Worm (Caenorhabditis elegans) whole organism, L4 larva: Measurements from ENCODE around the gene bus-8A.

Experiments used
- D1046.2 ChIP-seq: fragments of 200-800 bp; sonication (Bioruptor generic); IDR thresholded peaks from 2 replicates; pipeline ENCODE4 v1.3.6; 2022; ENCODE audit warnings: missing genetic modification characterization, missing compliant biosample characterization
- F26F4.8 ChIP-seq: fragments of 200-800 bp; sonication (Bioruptor generic); conservative IDR thresholded peaks from 2 replicates; pipeline ENCODE4 v1.3.6; 2022; ENCODE audit warnings: missing genetic modification characterization, missing compliant biosample characterization
- F37D6.2 ChIP-seq: sonication (generic microtip); optimal IDR thresholded peaks from 2 replicates; lab custom pipeline; 2016; ENCODE audit warnings: mild to moderate bottlenecking, missing genetic modification characterization, missing compliant biosample characterization
- F49E8.2 ChIP-seq: sonication (generic microtip); optimal IDR thresholded peaks from 2 replicates; lab custom pipeline; 2016; ENCODE audit warnings: missing compliant biosample characterization, mild to moderate bottlenecking, missing genetic modification characterization, borderline replicate concordance
- R02D3.7 ChIP-seq: fragments of 150-350 bp; sonication (generic microtip); optimal IDR thresholded peaks from 3 replicates; lab custom pipeline; 2014; ENCODE audit warnings: missing biosample characterization, missing genetic modification characterization
- T20F7.1 ChIP-seq: fragments of 200-800 bp; sonication (Bioruptor generic); optimal IDR thresholded peaks from 2 replicates; lab custom pipeline; 2018; ENCODE audit warnings: mild to moderate bottlenecking, missing genetic modification characterization, missing compliant biosample characterization
- ama-1 ChIP-seq: fragments of 150-350 bp; optimal IDR thresholded peaks from 2 replicates; lab custom pipeline; 2014; ENCODE audit warnings: inconsistent platforms, mixed read lengths
- arid-1 ChIP-seq: fragments of 200-800 bp; sonication (Bioruptor generic); conservative IDR thresholded peaks from 2 replicates; pipeline ENCODE4 v1.3.6; 2022; ENCODE audit warnings: missing genetic modification reagents, missing genetic modification characterization, missing compliant biosample characterization
- ceh-44 ChIP-seq: fragments of 200-800 bp; sonication (Bioruptor generic); IDR thresholded peaks from 2 replicates; pipeline ENCODE4 v1.3.6; 2022; ENCODE audit warnings: missing genetic modification reagents, missing genetic modification characterization, missing compliant biosample characterization
- daf-12 ChIP-seq: fragments of 150-350 bp; optimal IDR thresholded peaks from 2 replicates; lab custom pipeline; 2014; ENCODE audit warnings: missing biosample characterization, missing genetic modification reagents, missing genetic modification characterization
- daf-16 ChIP-seq, 3 experiments: sonication (generic microtip); optimal IDR thresholded peaks; 2 replicates each; lab custom pipeline; 2016 to 2017; ENCODE audit warnings: missing genetic modification characterization in 3 of 3, missing genetic modification reagents in 3 of 3, mild to moderate bottlenecking in 2 of 3, missing compliant biosample characterization in 2 of 3, missing biosample characterization in 1 of 3, moderate library complexity in 1 of 3
- daf-19 ChIP-seq: fragments of 200-800 bp; sonication (Bioruptor generic); conservative IDR thresholded peaks from 2 replicates; pipeline ENCODE4 v1.3.6; 2022; ENCODE audit warnings: missing genetic modification characterization, missing compliant biosample characterization
- daf-8 ChIP-seq: fragments of 200-800 bp; sonication (Bioruptor generic); IDR thresholded peaks from 2 replicates; pipeline ENCODE4 v1.3.6; 2022; ENCODE audit warnings: missing genetic modification characterization, missing compliant biosample characterization
- dmd-6 ChIP-seq: fragments of 200-800 bp; sonication (Bioruptor generic); IDR thresholded peaks from 2 replicates; pipeline ENCODE4 v1.3.6; 2022; ENCODE audit warnings: missing genetic modification reagents, missing genetic modification characterization, missing compliant biosample characterization
- dmd-8 ChIP-seq: fragments of 200-800 bp; sonication (Bioruptor generic); IDR thresholded peaks from 2 replicates; pipeline ENCODE4 v1.3.6; 2022; ENCODE audit warnings: missing genetic modification characterization, missing compliant biosample characterization
- dmd-9 ChIP-seq: fragments of 200-800 bp; sonication (Bioruptor generic); IDR thresholded peaks from 2 replicates; pipeline ENCODE4 v1.3.6; 2022; ENCODE audit warnings: missing genetic modification reagents, missing genetic modification characterization, missing compliant biosample characterization
- dpl-1 ChIP-seq: fragments of 150-350 bp; optimal IDR thresholded peaks from 2 replicates; lab custom pipeline; 2014; ENCODE audit warnings: missing biosample characterization, missing genetic modification reagents, missing genetic modification characterization
- duxl-1 ChIP-seq: sonication (generic microtip); optimal IDR thresholded peaks from 2 replicates; lab custom pipeline; 2016; ENCODE audit warnings: mild to moderate bottlenecking, missing genetic modification characterization, moderate library complexity, missing compliant biosample characterization; ENCODE audit not compliant: poor library complexity
- dve-1 ChIP-seq: sonication (generic microtip); optimal IDR thresholded peaks from 2 replicates; lab custom pipeline; 2017; ENCODE audit warnings: antibody characterized with exemption, mild to moderate bottlenecking, missing genetic modification characterization, missing compliant biosample characterization; ENCODE audit not compliant: insufficient read depth
- egl-27 ChIP-seq: sonication (generic microtip); optimal IDR thresholded peaks from 3 replicates; lab custom pipeline; 2017; ENCODE audit warnings: missing biosample characterization, missing genetic modification reagents, missing genetic modification characterization
- egl-43 ChIP-seq: fragments of 200-800 bp; sonication (Bioruptor generic); IDR thresholded peaks from 2 replicates; pipeline ENCODE4 v1.3.6; 2022; ENCODE audit warnings: missing genetic modification reagents, missing genetic modification characterization, missing compliant biosample characterization
- gei-8 ChIP-seq: fragments of 200-800 bp; sonication (Bioruptor generic); optimal IDR thresholded peaks from 2 replicates; lab custom pipeline; 2018; ENCODE audit warnings: mild to moderate bottlenecking, missing genetic modification characterization, missing compliant biosample characterization
- hif-1 ChIP-seq, 2 experiments: sonication (generic microtip); optimal IDR thresholded peaks; 2 replicates each; lab custom pipeline; 2016 to 2017; ENCODE audit warnings: missing compliant biosample characterization in 2 of 2, missing genetic modification characterization in 2 of 2, missing genetic modification reagents in 2 of 2, missing genotype in 2 of 2, mild to moderate bottlenecking in 1 of 2
- hmg-1.1 ChIP-seq: fragments of 200-800 bp; sonication (Bioruptor generic); IDR thresholded peaks from 2 replicates; pipeline ENCODE4 v1.3.6; 2022; ENCODE audit warnings: missing genetic modification reagents, missing genetic modification characterization, missing compliant biosample characterization
- jun-1 ChIP-seq: fragments of 150-350 bp; optimal IDR thresholded peaks from 2 replicates; lab custom pipeline; 2014; ENCODE audit warnings: missing biosample characterization, missing genetic modification reagents, missing genetic modification characterization
- lim-7 ChIP-seq: fragments of 200-800 bp; sonication (Bioruptor generic); IDR thresholded peaks from 2 replicates; pipeline ENCODE4 v1.3.6; 2022; ENCODE audit warnings: missing genetic modification characterization, missing compliant biosample characterization
- lin-38 ChIP-seq: fragments of 200-800 bp; sonication (Bioruptor generic); IDR thresholded peaks from 2 replicates; pipeline ENCODE4 v1.3.6; 2022; ENCODE audit warnings: missing genetic modification reagents, missing genetic modification characterization, missing compliant biosample characterization
- lir-3 ChIP-seq: sonication (generic microtip); optimal IDR thresholded peaks from 2 replicates; lab custom pipeline; 2016; ENCODE audit warnings: mild to moderate bottlenecking, missing genetic modification characterization, missing compliant biosample characterization
- lsy-2 ChIP-seq, 2 experiments: fragments of 150-350 bp in 1 of 2; sonication (generic microtip) in 1 of 2; optimal IDR thresholded peaks; 2 replicates each; lab custom pipeline; 2014 to 2017; ENCODE audit warnings: missing biosample characterization in 2 of 2, missing genetic modification characterization in 2 of 2
- madf-9 ChIP-seq: fragments of 200-800 bp; sonication (Bioruptor generic); conservative IDR thresholded peaks from 2 replicates; pipeline ENCODE4 v1.3.6; 2022; ENCODE audit warnings: missing genetic modification reagents, missing genetic modification characterization, missing compliant biosample characterization
- mdl-1 ChIP-seq, 2 experiments: fragments of 150-350 bp in 1 of 2; sonication (generic microtip) in 1 of 2; optimal IDR thresholded peaks; 2 replicates each; lab custom pipeline; 2014 to 2017; ENCODE audit warnings: missing biosample characterization in 2 of 2, missing genetic modification characterization in 2 of 2
- mdt-29 ChIP-seq: fragments of 200-800 bp; sonication (Bioruptor generic); IDR thresholded peaks from 2 replicates; pipeline ENCODE4 v1.3.6; 2022; ENCODE audit warnings: missing genetic modification reagents, missing genetic modification characterization, missing compliant biosample characterization
- mep-1 ChIP-seq: fragments of 150-350 bp; sonication (generic microtip); optimal IDR thresholded peaks from 3 replicates; lab custom pipeline; 2014; ENCODE audit warnings: missing biosample characterization, missing genetic modification characterization
- mes-2 ChIP-seq: sonication (generic microtip); optimal IDR thresholded peaks from 2 replicates; lab custom pipeline; 2016; ENCODE audit warnings: missing genotype, mild to moderate bottlenecking, missing genetic modification characterization, missing compliant biosample characterization; ENCODE audit not compliant: poor library complexity, severe bottlenecking
- mxl-3 ChIP-seq: fragments of 200-800 bp; sonication (Bioruptor generic); optimal IDR thresholded peaks from 2 replicates; lab custom pipeline; 2018; ENCODE audit warnings: mild to moderate bottlenecking, missing genetic modification characterization, missing compliant biosample characterization
- nhr-10 ChIP-seq: fragments of 150-350 bp; optimal IDR thresholded peaks from 2 replicates; lab custom pipeline; 2014; ENCODE audit warnings: missing biosample characterization, missing genetic modification characterization
- nhr-102 ChIP-seq: sonication (generic microtip); optimal IDR thresholded peaks from 2 replicates; lab custom pipeline; 2016; ENCODE audit warnings: mild to moderate bottlenecking, missing genetic modification characterization, moderate library complexity, missing compliant biosample characterization
- nhr-25 ChIP-seq: sonication (generic microtip); optimal IDR thresholded peaks from 2 replicates; lab custom pipeline; 2017; ENCODE audit warnings: missing genetic modification characterization, mild to moderate bottlenecking, missing compliant biosample characterization, antibody characterized with exemption, moderate library complexity, borderline replicate concordance; ENCODE audit not compliant: insufficient read depth
- nhr-41 ChIP-seq: fragments of 200-800 bp; sonication (Bioruptor generic); IDR thresholded peaks from 2 replicates; pipeline ENCODE4 v1.3.6; 2022; ENCODE audit warnings: missing genetic modification reagents, missing genetic modification characterization, missing compliant biosample characterization
- nhr-42 ChIP-seq: fragments of 200-800 bp; sonication (Bioruptor generic); IDR thresholded peaks from 2 replicates; pipeline ENCODE4 v1.3.6; 2022; ENCODE audit warnings: missing genetic modification characterization, missing compliant biosample characterization
- nhr-48 ChIP-seq: sonication (generic microtip); optimal IDR thresholded peaks from 2 replicates; lab custom pipeline; 2016; ENCODE audit warnings: mild to moderate bottlenecking, missing genetic modification characterization, missing compliant biosample characterization
- nhr-76 ChIP-seq: fragments of 150-350 bp; optimal IDR thresholded peaks from 2 replicates; lab custom pipeline; 2014; ENCODE audit warnings: missing biosample characterization, missing genetic modification characterization
- php-3 ChIP-seq: fragments of 200-800 bp; sonication (Bioruptor generic); IDR thresholded peaks from 2 replicates; pipeline ENCODE4 v1.3.6; 2022; ENCODE audit warnings: missing genetic modification reagents, missing genetic modification characterization, missing compliant biosample characterization
- pqm-1 ChIP-seq: sonication (generic microtip); optimal IDR thresholded peaks from 2 replicates; lab custom pipeline; 2017; ENCODE audit warnings: missing biosample characterization, missing genetic modification characterization
- skn-1 ChIP-seq: fragments of 150-350 bp; optimal IDR thresholded peaks from 2 replicates; lab custom pipeline; 2014; ENCODE audit warnings: missing biosample characterization, missing genetic modification characterization
- spr-1 ChIP-seq: sonication (generic microtip); optimal IDR thresholded peaks from 2 replicates; lab custom pipeline; 2016; ENCODE audit warnings: mild to moderate bottlenecking, missing genetic modification characterization, missing compliant biosample characterization
- zfp-2 ChIP-seq: sonication (generic microtip); optimal IDR thresholded peaks from 2 replicates; lab custom pipeline; 2016; ENCODE audit warnings: mild to moderate bottlenecking, missing genetic modification characterization, missing compliant biosample characterization
- zip-2 ChIP-seq: fragments of 150-350 bp; optimal IDR thresholded peaks from 2 replicates; lab custom pipeline; 2014; ENCODE audit warnings: missing biosample characterization, missing genetic modification characterization
- ztf-7 ChIP-seq: fragments of 150-350 bp; optimal IDR thresholded peaks from 2 replicates; lab custom pipeline; 2014; ENCODE audit warnings: missing biosample characterization, missing genetic modification characterization

The bus-8A gene

DNA sequence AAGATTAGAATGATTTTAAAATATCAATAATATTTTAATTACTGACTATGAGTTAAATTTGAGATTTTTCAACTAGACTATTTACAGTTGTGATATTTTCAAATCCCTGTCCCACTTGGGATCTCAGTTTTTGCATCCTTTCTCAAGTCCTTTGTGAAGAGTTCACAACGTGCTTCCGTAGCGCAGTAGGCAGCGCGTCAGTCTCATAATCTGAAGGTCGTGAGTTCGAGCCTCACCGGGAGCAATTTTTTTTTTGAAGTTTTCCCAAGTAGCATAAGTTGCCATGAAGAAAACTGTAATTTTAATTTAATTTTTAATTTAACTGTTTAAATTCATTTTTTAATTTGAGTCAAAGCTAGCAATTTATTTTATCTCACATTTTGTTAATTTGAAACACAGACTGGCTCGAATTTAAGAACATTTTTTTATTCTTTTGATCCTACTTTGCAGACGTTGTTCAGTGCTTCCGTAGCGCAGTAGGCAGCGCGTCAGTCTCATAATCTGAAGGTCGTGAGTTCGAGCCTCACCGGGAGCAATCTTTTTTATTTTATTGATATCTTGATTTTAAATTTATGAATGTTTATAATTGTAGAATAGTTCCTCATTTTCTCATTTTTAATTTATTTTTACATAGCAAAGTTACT lies 7.3 kb upstream of the bus-8A start:
- TF ChIP-seq nhr-42 (0 out of 2 replicates have a peak, but pooled peaks have one; percentile 9), lim-7 (GFP tag; lab: Robert Waterston, UW) (peak; percentile 59), daf-12 (tag; lab: Kevin White, UChicago) (no peak), ama-1 (no peak), dmd-9 (GFP tag; lab: Robert Waterston, UW) (no peak), lsy-2 (tag; optimal IDR thresholded peaks at IDR 0.05; lab: Kevin White, UChicago) (peak in 1 of 2 experiments; percentile 2), nhr-76 (tag; lab: Kevin White, UChicago) (no peak), arid-1 (0 out of 2 replicates have a peak, but pooled peaks have one; percentile 14), dmd-8 (GFP tag; lab: Robert Waterston, UW) (no peak), jun-1 (tag; lab: Kevin White, UChicago) (no peak), nhr-25 (tag; lab: Kevin White, UChicago) (no peak), egl-43 (GFP tag; lab: Robert Waterston, UW) (peak; percentile 56; the same call in 1 of the 2 replicates), gei-8 (GFP tag; lab: Kevin White, UChicago) (no peak), ceh-44 (GFP tag; lab: Robert Waterston, UW) (peak; percentile 2; the same call in 1 of the 2 replicates), dmd-6 (no peak), mdt-29 (GFP tag; lab: Robert Waterston, UW) (no peak), zfp-2 (tag; lab: Kevin White, UChicago) (no peak), mes-2 (tag; lab: Kevin White, UChicago) (peak; percentile 57), zip-2 (tag; lab: Kevin White, UChicago) (no peak), mxl-3 (no peak), daf-19 (GFP tag; lab: Robert Waterston, UW) (no peak), D1046.2 (GFP tag; lab: Robert Waterston, UW) (no peak), spr-1 (tag; lab: Kevin White, UChicago) (no peak), daf-16 (GFP tag; optimal IDR thresholded peaks at IDR 0.05; lab: Kevin White, UChicago) (peak in 1 of 2 experiments; percentile 52), daf-16 (tag; optimal IDR thresholded peaks at IDR 0.05; lab: Kevin White, UChicago) (peak; percentile 21), hif-1 (tag; optimal IDR thresholded peaks at IDR 0.05; lab: Kevin White, UChicago) (no peak), duxl-1 (tag; lab: Kevin White, UChicago) (peak; percentile 29), lir-3 (no peak), nhr-10 (no peak), nhr-41 (GFP tag; lab: Robert Waterston, UW) (peak; percentile 10; the same call in 1 of the 2 replicates), F49E8.2 (tag; lab: Kevin White, UChicago) (no peak), madf-9 (no peak), pqm-1 (tag; lab: Kevin White, UChicago) (no peak), dve-1 (tag; lab: Kevin White, UChicago) (peak; percentile 3), dpl-1 (GFP tag; lab: Kevin White, UChicago) (no peak), T20F7.1 (GFP tag; lab: Kevin White, UChicago) (peak; percentile 26), lin-38 (GFP tag; lab: Robert Waterston, UW) (peak; percentile 59), mep-1 (tag; lab: Kevin White, UChicago) (peak; percentile 50), php-3 (GFP tag; lab: Robert Waterston, UW) (no peak), ztf-7 (no peak), daf-8 (GFP tag; lab: Robert Waterston, UW) (no peak; the same call in 1 of the 2 replicates), egl-27 (tag; lab: Kevin White, UChicago) (no peak), nhr-102 (peak; percentile 17), mdl-1 (tag; optimal IDR thresholded peaks at IDR 0.05; lab: Kevin White, UChicago) (peak in 1 of 2 experiments; percentile 10), skn-1 (tag; lab: Kevin White, UChicago) (no peak), nhr-48 (tag; lab: Kevin White, UChicago) (no peak), F26F4.8 (no peak), R02D3.7 (tag; lab: Kevin White, UChicago) (no peak), hmg-1.1 (GFP tag; lab: Robert Waterston, UW) (0 out of 2 replicates have a peak, but pooled peaks have one; percentile 8), F37D6.2 (tag; lab: Kevin White, UChicago) (peak; percentile 16)
